Worm (Caenorhabditis elegans) whole organism, early embryonic: ENCODE measurements around the gene umps-1.

Experiments used
- aly-1 ChIP-seq: sonication (generic microtip); optimal IDR thresholded peaks from 2 replicates; lab custom pipeline; 2016; ENCODE audit warnings: missing genetic modification characterization, missing compliant biosample characterization
- pes-1 ChIP-seq: fragments of 200-800 bp; sonication (Bioruptor generic); IDR thresholded peaks from 2 replicates; pipeline ENCODE4 v1.3.6; 2022; ENCODE audit warnings: missing genetic modification reagents, missing genetic modification characterization, missing compliant biosample characterization
- sea-1 ChIP-seq: fragments of 200-800 bp; sonication (Bioruptor generic); conservative IDR thresholded peaks from 2 replicates; pipeline ENCODE4 v1.3.6; 2022; ENCODE audit warnings: missing genetic modification characterization, missing compliant biosample characterization
- tbx-11 ChIP-seq: fragments of 200-800 bp; sonication (Bioruptor generic); IDR thresholded peaks from 2 replicates; pipeline ENCODE4 v1.3.6; 2022; ENCODE audit warnings: missing genetic modification characterization, missing compliant biosample characterization

- TF ChIP-seq pes-1 (GFP tag; lab: Robert Waterston, UW) (no peak), tbx-11 (GFP tag; lab: Robert Waterston, UW) (no peak), sea-1 (no peak), aly-1 (tag; lab: Kevin White, UChicago) (no peak)
These were observed 27.6 kb downstream of the umps-1 start for ce11 chrIII:10329811-10330210.
